Worm (Caenorhabditis elegans) whole organism, midembryonic: ENCODE results near the gene bath-5.
"Not testable (repeated sequence)": the region's sequence is repeated elsewhere in the genome, so short reads cannot be mapped to it uniquely, and the experiment has no call there.

Experiments
- T22C8.4 ChIP-seq: fragments of 200-800 bp; sonication (Bioruptor generic); IDR thresholded peaks from 2 replicates; pipeline ENCODE4 v1.3.6; 2022; ENCODE audit warnings: missing genetic modification characterization, missing compliant biosample characterization
- cog-1 ChIP-seq: sonication (generic microtip); optimal IDR thresholded peaks from 2 replicates; lab custom pipeline; 2016; ENCODE audit warnings: missing genetic modification characterization, missing compliant biosample characterization
- flt-1 ChIP-seq: fragments of 200-800 bp; sonication (Bioruptor generic); IDR thresholded peaks from 2 replicates; pipeline ENCODE4 v1.3.6; 2022; ENCODE audit warnings: missing genetic modification characterization, missing compliant biosample characterization
- klf-2 ChIP-seq: fragments of 200-800 bp; sonication (Bioruptor generic); conservative IDR thresholded peaks from 2 replicates; pipeline ENCODE4 v1.3.6; 2022; ENCODE audit warnings: missing genetic modification reagents, missing genetic modification characterization, missing compliant biosample characterization
- med-1 ChIP-seq: sonication (generic microtip); optimal IDR thresholded peaks from 2 replicates; lab custom pipeline; 2017; ENCODE audit warnings: missing genetic modification characterization, mild to moderate bottlenecking, missing compliant biosample characterization, antibody characterized with exemption, missing genetic modification reagents; ENCODE audit not compliant: insufficient read depth
- ref-1 ChIP-seq: fragments of 200-800 bp; sonication (Bioruptor generic); conservative IDR thresholded peaks from 2 replicates; pipeline ENCODE4 v1.3.6; 2022; ENCODE audit warnings: missing genetic modification reagents, missing genetic modification characterization, missing compliant biosample characterization
- tab-1 ChIP-seq: fragments of 200-800 bp; sonication (Bioruptor generic); IDR thresholded peaks from 2 replicates; pipeline ENCODE4 v1.3.6; 2022; ENCODE audit warnings: missing genetic modification characterization, missing compliant biosample characterization
- ztf-23 ChIP-seq: fragments of 200-800 bp; sonication (Bioruptor generic); IDR thresholded peaks from 2 replicates; pipeline ENCODE4 v1.3.6; 2022; ENCODE audit warnings: missing genetic modification reagents, missing genetic modification characterization, missing compliant biosample characterization
- ztf-29 ChIP-seq: fragments of 200-800 bp; sonication (Bioruptor generic); IDR thresholded peaks from 2 replicates; pipeline ENCODE4 v1.3.6; 2022; ENCODE audit warnings: missing genetic modification reagents, missing genetic modification characterization, missing compliant biosample characterization

bath-5 gene

ce11 chrII:2031852-2032251, at the start of gene bath-5:
TSS of gene bath-5 (minus strand) at chrII:2031952.
- TF ChIP-seq tab-1 (no peak), ztf-29 (no peak), cog-1 (no peak), flt-1 (GFP tag; lab: Robert Waterston, UW) (no peak), ref-1 (GFP tag; lab: Robert Waterston, UW) (no peak), ztf-23 (no peak), T22C8.4 (GFP tag; lab: Robert Waterston, UW) (no peak), klf-2 (GFP tag; lab: Robert Waterston, UW) (no peak), med-1 (GFP tag; lab: Kevin White, UChicago) (no peak)

- TF ChIP-seq ztf-29 (no peak), ref-1 (GFP tag; lab: Robert Waterston, UW) (no peak)
These were observed 49.5 kb upstream of the bath-5 start, which contains the start of gene T16A1.4 for ce11 chrII:2081257-2081656. TSS of gene T16A1.4 (plus strand) at chrII:2081557.

ce11 chrII:2080425-2080824, 48.7 kb upstream of the bath-5 start, which contains the start of gene F07E5.9:
TSS of gene F07E5.9 (minus strand) at chrII:2080525.
- TF ChIP-seq ztf-23 = no peak
- TF ChIP-seq ref-1 (GFP tag; lab: Robert Waterston, UW) = no peak
- TF ChIP-seq cog-1 = no peak
- no peak for TF ChIP-seq ztf-29
- no peak for TF ChIP-seq klf-2 (GFP tag; lab: Robert Waterston, UW)
- TF ChIP-seq med-1 (GFP tag; lab: Kevin White, UChicago) = no peak
- no peak for TF ChIP-seq tab-1
- TF ChIP-seq flt-1 (GFP tag; lab: Robert Waterston, UW) = no peak
- TF ChIP-seq T22C8.4 (GFP tag; lab: Robert Waterston, UW) = no peak

- TF ChIP-seq klf-2 (GFP tag; lab: Robert Waterston, UW) (no peak), T22C8.4 (GFP tag; lab: Robert Waterston, UW) (no peak), tab-1 (no peak), ref-1 (GFP tag; lab: Robert Waterston, UW) (no peak), cog-1 (no peak), med-1 (GFP tag; lab: Kevin White, UChicago) (no peak), ztf-23 (no peak), ztf-29 (no peak), flt-1 (GFP tag; lab: Robert Waterston, UW) (no peak)
These were observed 44.7 kb upstream of the bath-5 start for ce11 chrII:2076467-2076866.

ce11 chrII:2075513-2075912, 43.8 kb upstream of the bath-5 start, which contains the start of gene F07E5.8:
TSS of gene F07E5.8 (minus strand) at chrII:2075613.
- TF ChIP-seq tab-1 = no peak
- TF ChIP-seq flt-1 (GFP tag; lab: Robert Waterston, UW) = no peak
- TF ChIP-seq cog-1 = no peak
- no peak for TF ChIP-seq ztf-23
- TF ChIP-seq med-1 (GFP tag; lab: Kevin White, UChicago) = no peak
- TF ChIP-seq klf-2 (GFP tag; lab: Robert Waterston, UW) = no peak
- no peak for TF ChIP-seq T22C8.4 (GFP tag; lab: Robert Waterston, UW)
- TF ChIP-seq ref-1 (GFP tag; lab: Robert Waterston, UW) = no peak
- TF ChIP-seq ztf-29 = no peak

- TF ChIP-seq ztf-23 = no peak
- TF ChIP-seq ref-1 (GFP tag; lab: Robert Waterston, UW) = no peak
- no peak for TF ChIP-seq flt-1 (GFP tag; lab: Robert Waterston, UW)
- no peak for TF ChIP-seq tab-1
- TF ChIP-seq cog-1 = no peak
- TF ChIP-seq klf-2 (GFP tag; lab: Robert Waterston, UW) = no peak
- no peak for TF ChIP-seq T22C8.4 (GFP tag; lab: Robert Waterston, UW)
- no peak for TF ChIP-seq med-1 (GFP tag; lab: Kevin White, UChicago)
- TF ChIP-seq ztf-29 = no peak
These were observed 39.7 kb upstream of the bath-5 start, which contains the start of gene F07E5.7 for ce11 chrII:2071429-2071828. TSS of gene F07E5.7 (minus strand) at chrII:2071529.

ce11 chrII:2067451-2068021, 35.8 kb upstream of the bath-5 start, which contains the start of gene F07E5.12:
TSS of gene F07E5.12 (plus strand) at chrII:2067971.
- TF ChIP-seq ztf-29; cog-1; ref-1 (GFP tag; lab: Robert Waterston, UW): not testable (repeated sequence)

- TF ChIP-seq med-1 (GFP tag; lab: Kevin White, UChicago) = no peak
- no peak for TF ChIP-seq cog-1
- TF ChIP-seq ztf-29 = no peak
- TF ChIP-seq ztf-23 = no peak
- no peak for TF ChIP-seq tab-1
These were observed 32.7 kb upstream of the bath-5 start, which contains the start of gene fbxb-6 for ce11 chrII:2064497-2064896. TSS of gene fbxb-6 (plus strand) at chrII:2064797.

ce11 chrII:2063989-2064388, 32.2 kb upstream of the bath-5 start, which contains the start of gene F07E5.13:
TSS of gene F07E5.13 (minus strand) at chrII:2064089.
- TF ChIP-seq tab-1 = no peak
- TF ChIP-seq cog-1 = no peak
- TF ChIP-seq med-1 (GFP tag; lab: Kevin White, UChicago) = no peak
- no peak for TF ChIP-seq klf-2 (GFP tag; lab: Robert Waterston, UW)
- TF ChIP-seq ztf-29 = no peak
- TF ChIP-seq ztf-23 = no peak
- TF ChIP-seq T22C8.4 (GFP tag; lab: Robert Waterston, UW) = no peak
- TF ChIP-seq flt-1 (GFP tag; lab: Robert Waterston, UW) = no peak
- TF ChIP-seq ref-1 (GFP tag; lab: Robert Waterston, UW) = no peak

ce11 chrII:2058985-2059384, 27.2 kb upstream of the bath-5 start, which contains the start of gene F07E5.5:
TSS of gene F07E5.5 (minus strand) at chrII:2059070.
- TF ChIP-seq ref-1 (GFP tag; lab: Robert Waterston, UW) (no peak), ztf-29 (no peak), tab-1 (no peak), klf-2 (GFP tag; lab: Robert Waterston, UW) (no peak), med-1 (GFP tag; lab: Kevin White, UChicago) (no peak), T22C8.4 (GFP tag; lab: Robert Waterston, UW) (no peak), ztf-23 (no peak), flt-1 (GFP tag; lab: Robert Waterston, UW) (no peak), cog-1 (no peak)
